Fruit fly (Drosophila melanogaster) whole organism: Measurements from ENCODE around the gene Trpgamma.

Experiments
- CG8478 ChIP-seq: fragments of >200 bp; optimal IDR thresholded peaks from 2 replicates; lab custom pipeline; 2018; ENCODE audit warnings: inconsistent platforms
- Dll ChIP-seq: fragments of >200 bp; optimal IDR thresholded peaks from 2 replicates; lab custom pipeline; 2017
- EcR ChIP-seq, 2 experiments: fragments of >200 bp; optimal IDR thresholded peaks; 2 replicates each; lab custom pipeline; 2017; ENCODE audit warnings: missing biosample characterization in 2 of 2, missing genetic modification characterization in 2 of 2, missing genetic modification reagents in 2 of 2
- pan ChIP-seq: fragments of >200 bp; optimal IDR thresholded peaks from 2 replicates; lab custom pipeline; 2017
- psq ChIP-seq: fragments of >200 bp; optimal IDR thresholded peaks from 2 replicates; lab custom pipeline; 2017
- usp ChIP-seq: fragments of >200 bp; optimal IDR thresholded peaks from 2 replicates; lab custom pipeline; 2017; ENCODE audit warnings: missing biosample characterization, missing genetic modification characterization, mixed read lengths

Gene Trpgamma

dm6 chr2L:16618929-16619328 lies 57.6 kb downstream of the Trpgamma start:
- TF ChIP-seq usp (no peak), pan (lab: Kevin White, UChicago) (no peak), psq (no peak), Dll (lab: Kevin White, UChicago) (no peak), EcR (GFP tag; optimal IDR thresholded peaks at IDR 0.05; lab: Kevin White, UChicago) (no peak), CG8478 (lab: Kevin White, UChicago) (no peak)

- TF ChIP-seq usp (no peak), Dll (lab: Kevin White, UChicago) (no peak), EcR (GFP tag; optimal IDR thresholded peaks at IDR 0.05; lab: Kevin White, UChicago) (no peak), pan (lab: Kevin White, UChicago) (no peak), psq (no peak), CG8478 (lab: Kevin White, UChicago) (no peak)
Observed at dm6 chr2L:16616282-16616681, 60.2 kb downstream of the Trpgamma start.
